Fruit fly (Drosophila melanogaster) whole organism, embryonic: ENCODE data around the gene CG3862.

ENCODE experiments used
- B-H2 ChIP-seq: fragments of 200-800 bp; sonication (Bioruptor generic); optimal IDR thresholded peaks from 2 replicates; lab custom pipeline; 2018; ENCODE audit warnings: missing biosample characterization, mild to moderate bottlenecking, missing genetic modification characterization
- Bdp1 ChIP-seq: fragments of 200-800 bp; sonication (Bioruptor generic); optimal IDR thresholded peaks from 3 replicates; lab custom pipeline; 2016; ENCODE audit warnings: missing biosample characterization, missing genetic modification characterization
- Bgb ChIP-seq: fragments of 200-800 bp; sonication (Bioruptor generic); IDR thresholded peaks from 2 replicates; pipeline ENCODE4 v1.3.6; 2022; ENCODE audit warnings: missing biosample characterization, missing genetic modification characterization; ENCODE audit not compliant: partially characterized antibody
- CG10462 ChIP-seq: fragments of 200-800 bp; sonication (Bioruptor generic); optimal IDR thresholded peaks from 2 replicates; lab custom pipeline; 2016; ENCODE audit warnings: missing biosample characterization, missing genetic modification characterization
- CG11247 ChIP-seq: fragments of 200-800 bp; sonication (Bioruptor generic); IDR thresholded peaks from 2 replicates; pipeline ENCODE4 v1.3.6; 2022; ENCODE audit warnings: missing biosample characterization, missing genetic modification characterization
- CG12219 ChIP-seq: fragments of 200-800 bp; sonication (Bioruptor generic); optimal IDR thresholded peaks from 3 replicates; lab custom pipeline; 2018; ENCODE audit warnings: missing biosample characterization, mild to moderate bottlenecking, missing genetic modification characterization
- CG12299 ChIP-seq: fragments of 200-800 bp; sonication (Bioruptor generic); optimal IDR thresholded peaks from 2 replicates; lab custom pipeline; 2018; ENCODE audit warnings: missing biosample characterization, mild to moderate bottlenecking, missing genetic modification characterization
- CG12391 ChIP-seq: fragments of 200-800 bp; sonication (Bioruptor generic); optimal IDR thresholded peaks from 3 replicates; lab custom pipeline; 2018; ENCODE audit warnings: missing biosample characterization, mild to moderate bottlenecking, missing genetic modification characterization, moderate library complexity
- CG12659 ChIP-seq: fragments of 200-800 bp; sonication (Bioruptor generic); optimal IDR thresholded peaks from 3 replicates; lab custom pipeline; 2017; ENCODE audit warnings: mild to moderate bottlenecking, missing biosample characterization, missing genetic modification reagents, missing genetic modification characterization
- CG13287 ChIP-seq: fragments of 200-800 bp; sonication (Bioruptor generic); IDR thresholded peaks from 2 replicates; pipeline ENCODE4 v1.3.6; 2022; ENCODE audit warnings: missing biosample characterization, missing genetic modification characterization; ENCODE audit not compliant: partially characterized antibody
- CG14667 ChIP-seq: fragments of 200-800 bp; sonication (Bioruptor generic); IDR thresholded peaks from 2 replicates; pipeline ENCODE4 v1.3.6; 2022; ENCODE audit warnings: missing biosample characterization, missing genetic modification characterization
- CG17385 ChIP-seq: fragments of 200-800 bp; sonication (Bioruptor generic); optimal IDR thresholded peaks from 3 replicates; lab custom pipeline; 2018; ENCODE audit warnings: missing biosample characterization, mild to moderate bottlenecking, missing genetic modification characterization
- CG2120 ChIP-seq: fragments of 200-800 bp; sonication (Bioruptor generic); optimal IDR thresholded peaks from 3 replicates; lab custom pipeline; 2016; ENCODE audit warnings: missing biosample characterization, missing genetic modification characterization
- CG30431 ChIP-seq: fragments of 200-800 bp; sonication (Bioruptor generic); optimal IDR thresholded peaks from 2 replicates; lab custom pipeline; 2017; ENCODE audit warnings: missing biosample characterization, missing genetic modification characterization
- CG3065 ChIP-seq: fragments of 200-800 bp; sonication (Bioruptor generic); optimal IDR thresholded peaks from 2 replicates; lab custom pipeline; 2016; ENCODE audit warnings: missing biosample characterization, missing genetic modification characterization
- CG34224 ChIP-seq: fragments of 200-800 bp; sonication (Bioruptor generic); IDR thresholded peaks from 3 replicates; pipeline ENCODE4 v1.3.6; 2022; ENCODE audit warnings: missing biosample characterization, missing genetic modification characterization; ENCODE audit not compliant: partially characterized antibody
- CG3995 ChIP-seq: fragments of 200-800 bp; sonication (Bioruptor generic); optimal IDR thresholded peaks from 3 replicates; lab custom pipeline; 2016; ENCODE audit warnings: missing biosample characterization, missing genetic modification characterization
- CG4854 ChIP-seq: fragments of 200-800 bp; sonication (Bioruptor generic); optimal IDR thresholded peaks from 2 replicates; lab custom pipeline; 2016; ENCODE audit warnings: missing biosample characterization, missing genetic modification characterization, inconsistent platforms
- CG6689 ChIP-seq: fragments of 200-800 bp; sonication (Bioruptor generic); IDR thresholded peaks from 2 replicates; pipeline ENCODE4 v1.3.6; 2022; ENCODE audit warnings: missing biosample characterization, missing genetic modification characterization
- CG7556 ChIP-seq: fragments of 200-800 bp; sonication (Bioruptor generic); optimal IDR thresholded peaks from 2 replicates; lab custom pipeline; 2017; ENCODE audit warnings: missing biosample characterization, mild to moderate bottlenecking, missing genetic modification characterization
- CG8290 ChIP-seq, 3 experiments: fragments of 200-800 bp; sonication (Bioruptor generic); optimal IDR thresholded peaks; 2 replicates each; lab custom pipeline; 2016 to 2019; ENCODE audit warnings: missing biosample characterization in 3 of 3, missing genetic modification characterization in 3 of 3, mild to moderate bottlenecking in 2 of 3, moderate library complexity in 1 of 3
- CG8388 ChIP-seq: fragments of 200-800 bp; sonication (Bioruptor generic); optimal IDR thresholded peaks from 2 replicates; lab custom pipeline; 2019; ENCODE audit warnings: missing biosample characterization, mild to moderate bottlenecking, missing genetic modification characterization, moderate library complexity
- CG8478 ChIP-seq: fragments of >200 bp; optimal IDR thresholded peaks from 2 replicates; lab custom pipeline; 2018
- CG9876 ChIP-seq: fragments of 200-800 bp; sonication (Bioruptor generic); optimal IDR thresholded peaks from 2 replicates; lab custom pipeline; 2016; ENCODE audit warnings: missing biosample characterization, missing genetic modification characterization
- Chrac-16 ChIP-seq: fragments of 200-800 bp; sonication (Bioruptor generic); optimal IDR thresholded peaks from 3 replicates; lab custom pipeline; 2016; ENCODE audit warnings: missing biosample characterization, missing genetic modification characterization
- CrebB ChIP-seq: fragments of 200-800 bp; sonication (Bioruptor generic); optimal IDR thresholded peaks from 3 replicates; lab custom pipeline; 2018; ENCODE audit warnings: missing biosample characterization, mild to moderate bottlenecking, missing genetic modification characterization
- D19A ChIP-seq: fragments of 200-800 bp; optimal IDR thresholded peaks from 3 replicates; lab custom pipeline; 2019; ENCODE audit warnings: missing biosample characterization, mild to moderate bottlenecking, missing genetic modification characterization, moderate library complexity
- Doc3 ChIP-seq: fragments of 200-800 bp; sonication (Bioruptor generic); IDR thresholded peaks from 3 replicates; pipeline ENCODE4 v1.3.6; 2022; ENCODE audit warnings: missing biosample characterization, missing genetic modification characterization; ENCODE audit not compliant: partially characterized antibody
- GATAe ChIP-seq: fragments of 200-800 bp; sonication (Bioruptor generic); conservative IDR thresholded peaks from 2 replicates; pipeline ENCODE4 v1.3.6; 2022; ENCODE audit warnings: missing biosample characterization, missing genetic modification characterization
- Gug ChIP-seq: fragments of 200-800 bp; sonication (Bioruptor generic); IDR thresholded peaks from 4 replicates; pipeline ENCODE4 v1.3.6; 2022; ENCODE audit warnings: missing biosample characterization, missing genetic modification characterization
- Hr39 ChIP-seq: fragments of >200 bp; optimal IDR thresholded peaks from 2 replicates; lab custom pipeline; 2017
- Sry-δ ChIP-seq: fragments of 200-800 bp; sonication (Bioruptor generic); optimal IDR thresholded peaks from 2 replicates; lab custom pipeline; 2016; ENCODE audit warnings: missing biosample characterization, missing genetic modification characterization
- Ssrp ChIP-seq: fragments of 200-800 bp; sonication (Bioruptor generic); optimal IDR thresholded peaks from 2 replicates; lab custom pipeline; 2018; ENCODE audit warnings: missing biosample characterization, mild to moderate bottlenecking, missing genetic modification characterization, moderate library complexity
- Tbp ChIP-seq: fragments of >200 bp; optimal IDR thresholded peaks from 2 replicates; lab custom pipeline; 2018; ENCODE audit warnings: missing biosample characterization, missing genetic modification characterization
- amos ChIP-seq: fragments of 200-800 bp; sonication (Bioruptor generic); IDR thresholded peaks from 2 replicates; pipeline ENCODE4 v1.3.6; 2022; ENCODE audit warnings: missing biosample characterization, missing genetic modification characterization; ENCODE audit not compliant: partially characterized antibody
- cg ChIP-seq: fragments of 200-800 bp; sonication (Bioruptor generic); optimal IDR thresholded peaks from 3 replicates; lab custom pipeline; 2019; ENCODE audit warnings: missing biosample characterization, mild to moderate bottlenecking, missing genetic modification characterization, moderate library complexity
- ems ChIP-seq: fragments of 200-800 bp; sonication (Bioruptor generic); optimal IDR thresholded peaks from 3 replicates; lab custom pipeline; 2016; ENCODE audit warnings: missing biosample characterization, missing genetic modification characterization
- ewg ChIP-seq: fragments of 200-800 bp; sonication (Bioruptor generic); optimal IDR thresholded peaks from 3 replicates; lab custom pipeline; 2017; ENCODE audit warnings: mild to moderate bottlenecking, missing biosample characterization, missing genetic modification reagents, missing genetic modification characterization
- gsb-n ChIP-seq: fragments of 200-800 bp; sonication (Bioruptor generic); optimal IDR thresholded peaks from 3 replicates; lab custom pipeline; 2018; ENCODE audit warnings: missing biosample characterization, mild to moderate bottlenecking, missing genetic modification characterization
- her ChIP-seq: fragments of 200-800 bp; sonication (Bioruptor generic); optimal IDR thresholded peaks from 2 replicates; lab custom pipeline; 2016; ENCODE audit warnings: missing biosample characterization, missing genetic modification characterization
- lbe ChIP-seq: fragments of 200-800 bp; sonication (Bioruptor generic); optimal IDR thresholded peaks from 2 replicates; lab custom pipeline; 2016; ENCODE audit warnings: missing biosample characterization, mild to moderate bottlenecking, missing genetic modification characterization
- lola ChIP-seq, 3 experiments: fragments of >200 bp in 2 of 3; fragments of 200-800 bp in 1 of 3; sonication (Bioruptor generic) in 1 of 3; optimal IDR thresholded peaks; 2 replicates each; lab custom pipeline; 2017 to 2019; ENCODE audit warnings: missing biosample characterization in 3 of 3, missing genetic modification characterization in 3 of 3, mild to moderate bottlenecking in 1 of 3, moderate library complexity in 1 of 3
- mam ChIP-seq: fragments of 200-800 bp; sonication (Bioruptor generic); optimal IDR thresholded peaks from 3 replicates; lab custom pipeline; 2016; ENCODE audit warnings: missing biosample characterization, missing genetic modification characterization
- phol ChIP-seq: fragments of 200-800 bp; sonication (Bioruptor generic); optimal IDR thresholded peaks from 3 replicates; lab custom pipeline; 2018; ENCODE audit warnings: missing biosample characterization, mild to moderate bottlenecking, missing genetic modification characterization, moderate library complexity
- pnt ChIP-seq: fragments of 200-800 bp; sonication (Bioruptor generic); optimal IDR thresholded peaks from 3 replicates; lab custom pipeline; 2016; ENCODE audit warnings: missing biosample characterization, missing genetic modification characterization
- schlank ChIP-seq: fragments of 200-800 bp; sonication (Bioruptor generic); optimal IDR thresholded peaks from 2 replicates; lab custom pipeline; 2018; ENCODE audit warnings: missing biosample characterization, mild to moderate bottlenecking, missing genetic modification characterization
- sim ChIP-seq: fragments of 200-800 bp; sonication (Bioruptor generic); IDR thresholded peaks from 2 replicates; pipeline ENCODE4 v1.3.6; 2022; ENCODE audit warnings: missing biosample characterization, missing genetic modification characterization
- ssp ChIP-seq: fragments of 200-800 bp; sonication (Bioruptor generic); IDR thresholded peaks from 2 replicates; pipeline ENCODE4 v1.3.6; 2022; ENCODE audit warnings: missing biosample characterization, missing genetic modification characterization
- twi ChIP-seq: fragments of 200-800 bp; optimal IDR thresholded peaks from 2 replicates; lab custom pipeline; 2019; ENCODE audit warnings: missing biosample characterization, mild to moderate bottlenecking, missing genetic modification characterization, moderate library complexity
- tx ChIP-seq: fragments of 200-800 bp; sonication (Bioruptor generic); optimal IDR thresholded peaks from 2 replicates; lab custom pipeline; 2016; ENCODE audit warnings: missing biosample characterization, missing genetic modification characterization
- unpg ChIP-seq: fragments of 200-800 bp; sonication (Bioruptor generic); optimal IDR thresholded peaks from 3 replicates; lab custom pipeline; 2018; ENCODE audit warnings: missing biosample characterization, mild to moderate bottlenecking, missing genetic modification characterization, moderate library complexity

CG3862 gene

dm6 chr2L:865851-866250 is 40.2 kb upstream of the CG3862 start (continued):
- TF ChIP-seq phol (tag; lab: Kevin White, UChicago), result peak; percentile 95
- TF ChIP-seq ems (GFP tag; lab: Kevin White, UChicago), result peak; percentile 91
- TF ChIP-seq sim (GFP tag; lab: Robert Waterston, UW), result peak; percentile 94
- TF ChIP-seq Chrac-16 (GFP tag; lab: Kevin White, UChicago), result peak; percentile 96
- TF ChIP-seq CG7556 (GFP tag; lab: Kevin White, UChicago), result peak; percentile 96
- peak; percentile 70 for TF ChIP-seq Sry-δ
- TF ChIP-seq mam (GFP tag; lab: Kevin White, UChicago), result peak; percentile 96
- TF ChIP-seq her (GFP tag; lab: Kevin White, UChicago), result peak; percentile 91
- TF ChIP-seq B-H2, result peak; percentile 82
- TF ChIP-seq CG10462 (GFP tag; lab: Kevin White, UChicago), result peak; percentile 91
- TF ChIP-seq CG17385, result peak; percentile 93
- TF ChIP-seq Gug (GFP tag; lab: Robert Waterston, UW), result peak; percentile 92
- peak; percentile 90 for TF ChIP-seq CG12299
- no peak for TF ChIP-seq amos (GFP tag; lab: Robert Waterston, UW)
- peak; percentile 96 for TF ChIP-seq CG12659 (GFP tag; lab: Kevin White, UChicago)
- TF ChIP-seq lbe (GFP tag; lab: Kevin White, UChicago), result peak; percentile 97
- TF ChIP-seq CG8388 (GFP tag; lab: Kevin White, UChicago), result peak; percentile 95
- TF ChIP-seq CG11247, result peak; percentile 95
- peak; percentile 92 for TF ChIP-seq D19A (tag; lab: Kevin White, UChicago)
- TF ChIP-seq CG30431, result peak; percentile 94
- TF ChIP-seq CG12391 (tag; lab: Kevin White, UChicago), result peak; percentile 97
- TF ChIP-seq Tbp, result no peak
- TF ChIP-seq CG34224 (GFP tag; lab: Robert Waterston, UW), result no peak
- TF ChIP-seq Bgb, result no peak
- TF ChIP-seq CG8290 (GFP tag; optimal IDR thresholded peaks at IDR 0.05; lab: Kevin White, UChicago), result peak; percentile 93
- TF ChIP-seq CG8290 (tag; optimal IDR thresholded peaks at IDR 0.05; lab: Kevin White, UChicago), result peak; percentile 70 to 98
- peak; percentile 16 for TF ChIP-seq cg (GFP tag; lab: Kevin White, UChicago)
- peak; percentile 91 for TF ChIP-seq ewg
- TF ChIP-seq pnt (GFP tag; lab: Kevin White, UChicago), result peak; percentile 96
- TF ChIP-seq CG14667 (GFP tag; lab: Robert Waterston, UW), result peak; percentile 91
- TF ChIP-seq schlank (tag; lab: Kevin White, UChicago), result peak; percentile 92
- TF ChIP-seq CrebB (tag; lab: Kevin White, UChicago), result peak; percentile 94
- no peak for TF ChIP-seq Hr39 (lab: Kevin White, UChicago)
- TF ChIP-seq twi (tag; lab: Kevin White, UChicago), result peak; percentile 88
- TF ChIP-seq unpg (GFP tag; lab: Kevin White, UChicago), result peak; percentile 97
- TF ChIP-seq lola (GFP tag; optimal IDR thresholded peaks at IDR 0.05; lab: Kevin White, UChicago), result peak in 1 of 3 experiments; percentile 93
- peak; percentile 90 for TF ChIP-seq ssp
- peak; percentile 70 for TF ChIP-seq CG3995 (GFP tag; lab: Kevin White, UChicago)
- TF ChIP-seq Ssrp, result peak; percentile 95
- no peak for TF ChIP-seq Doc3 (GFP tag; lab: Robert Waterston, UW)
- TF ChIP-seq Bdp1, result peak; percentile 86
- peak; percentile 86 for TF ChIP-seq CG3065 (GFP tag; lab: Kevin White, UChicago)
- no peak for TF ChIP-seq CG13287
- peak; percentile 97 for TF ChIP-seq CG2120 (GFP tag; lab: Kevin White, UChicago)
- peak; percentile 95 for TF ChIP-seq CG4854 (GFP tag; lab: Kevin White, UChicago)
- TF ChIP-seq tx (GFP tag; lab: Kevin White, UChicago), result peak; percentile 93
- TF ChIP-seq CG9876 (GFP tag; lab: Kevin White, UChicago), result peak; percentile 86
- TF ChIP-seq GATAe (GFP tag; lab: Robert Waterston, UW), result peak; percentile 56
- no peak for TF ChIP-seq CG8478 (lab: Kevin White, UChicago)
- TF ChIP-seq gsb-n (tag; lab: Kevin White, UChicago), result peak; percentile 96
- peak; percentile 95 for TF ChIP-seq CG12219 (GFP tag; lab: Kevin White, UChicago)
- peak; percentile 95 for TF ChIP-seq CG6689 (GFP tag; lab: Robert Waterston, UW)
